Fruit fly (Drosophila melanogaster) whole organism, embryonic: ENCODE measurements around the gene CG2617.

Experiments used
- Abd-B ChIP-seq: fragments of 200-800 bp; sonication (Bioruptor generic); optimal IDR thresholded peaks from 2 replicates; lab custom pipeline; 2018; ENCODE audit warnings: missing biosample characterization, mild to moderate bottlenecking, missing genetic modification characterization, moderate library complexity
- Ada2b ChIP-seq: fragments of 200-800 bp; sonication (Bioruptor generic); IDR thresholded peaks from 2 replicates; pipeline ENCODE4 v1.3.6; 2022; ENCODE audit warnings: missing biosample characterization, missing genetic modification characterization
- Atf-2 ChIP-seq: fragments of 200-800 bp; sonication (Bioruptor generic); optimal IDR thresholded peaks from 2 replicates; lab custom pipeline; 2016; ENCODE audit warnings: missing biosample characterization, missing genetic modification characterization
- CG10565 ChIP-seq: fragments of 200-800 bp; sonication (Bioruptor generic); optimal IDR thresholded peaks from 3 replicates; lab custom pipeline; 2016; ENCODE audit warnings: missing biosample characterization, mild to moderate bottlenecking, missing genetic modification characterization
- CG10654 ChIP-seq: fragments of 200-800 bp; sonication (Bioruptor generic); optimal IDR thresholded peaks from 2 replicates; lab custom pipeline; 2016; ENCODE audit warnings: missing biosample characterization, missing genetic modification characterization
- CG10979 ChIP-seq: fragments of 200-800 bp; sonication (Bioruptor generic); optimal IDR thresholded peaks from 2 replicates; lab custom pipeline; 2018; ENCODE audit warnings: missing biosample characterization, mild to moderate bottlenecking, missing genetic modification characterization, moderate library complexity
- CG11085 ChIP-seq: fragments of 200-800 bp; sonication (Bioruptor generic); IDR thresholded peaks from 2 replicates; pipeline ENCODE4 v1.3.6; 2022; ENCODE audit warnings: missing biosample characterization, missing genetic modification characterization
- CG11695 ChIP-seq: fragments of 200-800 bp; sonication (Bioruptor generic); IDR thresholded peaks from 3 replicates; pipeline ENCODE4 v1.3.6; 2022; ENCODE audit warnings: missing biosample characterization, missing genetic modification characterization
- CG12219 ChIP-seq: fragments of 200-800 bp; sonication (Bioruptor generic); optimal IDR thresholded peaks from 3 replicates; lab custom pipeline; 2018; ENCODE audit warnings: missing biosample characterization, mild to moderate bottlenecking, missing genetic modification characterization
- CG12391 ChIP-seq: fragments of 200-800 bp; sonication (Bioruptor generic); optimal IDR thresholded peaks from 3 replicates; lab custom pipeline; 2018; ENCODE audit warnings: missing biosample characterization, mild to moderate bottlenecking, missing genetic modification characterization, moderate library complexity
- CG12942 ChIP-seq: fragments of 200-800 bp; sonication (Bioruptor generic); optimal IDR thresholded peaks from 3 replicates; lab custom pipeline; 2016; ENCODE audit warnings: missing biosample characterization, missing genetic modification characterization
- CG15601 ChIP-seq: fragments of 200-800 bp; sonication (Bioruptor generic); optimal IDR thresholded peaks from 3 replicates; lab custom pipeline; 2019; ENCODE audit warnings: missing biosample characterization, mild to moderate bottlenecking, missing genetic modification characterization, moderate library complexity
- CG16863 ChIP-seq: fragments of 200-800 bp; sonication (Bioruptor generic); optimal IDR thresholded peaks from 3 replicates; lab custom pipeline; 2016; ENCODE audit warnings: missing biosample characterization, missing genetic modification characterization
- CG2678 ChIP-seq: fragments of 200-800 bp; sonication (Bioruptor generic); optimal IDR thresholded peaks from 3 replicates; lab custom pipeline; 2019; ENCODE audit warnings: missing biosample characterization, mild to moderate bottlenecking, missing genetic modification characterization, moderate library complexity
- CG3847 ChIP-seq: fragments of 200-800 bp; sonication (Bioruptor generic); IDR thresholded peaks from 2 replicates; pipeline ENCODE4 v1.3.6; 2022; ENCODE audit warnings: missing biosample characterization, missing genetic modification characterization
- CG4360 ChIP-seq: fragments of 200-800 bp; sonication (Bioruptor generic); IDR thresholded peaks from 2 replicates; pipeline ENCODE4 v1.3.6; 2022; ENCODE audit warnings: missing biosample characterization, missing genetic modification characterization
- CG6272 ChIP-seq: fragments of 200-800 bp; sonication (Bioruptor generic); IDR thresholded peaks from 2 replicates; pipeline ENCODE4 v1.3.6; 2022; ENCODE audit warnings: missing biosample characterization, missing genetic modification characterization
- CG7372 ChIP-seq: fragments of 200-800 bp; sonication (Bioruptor generic); IDR thresholded peaks from 2 replicates; pipeline ENCODE4 v1.3.6; 2022; ENCODE audit warnings: missing biosample characterization, missing genetic modification characterization
- CG8359 ChIP-seq: fragments of 200-800 bp; sonication (Bioruptor generic); optimal IDR thresholded peaks from 2 replicates; lab custom pipeline; 2017; ENCODE audit warnings: missing biosample characterization, mild to moderate bottlenecking, missing genetic modification characterization, borderline replicate concordance
- CG9215 ChIP-seq: fragments of 200-800 bp; sonication (Bioruptor generic); IDR thresholded peaks from 2 replicates; pipeline ENCODE4 v1.3.6; 2022; ENCODE audit warnings: missing biosample characterization, missing genetic modification characterization
- CG9727 ChIP-seq: fragments of 200-800 bp; sonication (Bioruptor generic); optimal IDR thresholded peaks from 3 replicates; lab custom pipeline; 2017; ENCODE audit warnings: missing biosample characterization, mild to moderate bottlenecking, missing genetic modification characterization
- D19A ChIP-seq: fragments of 200-800 bp; optimal IDR thresholded peaks from 3 replicates; lab custom pipeline; 2019; ENCODE audit warnings: missing biosample characterization, mild to moderate bottlenecking, missing genetic modification characterization, moderate library complexity
- Drgx ChIP-seq: fragments of 200-800 bp; sonication (Bioruptor generic); IDR thresholded peaks from 2 replicates; pipeline ENCODE4 v1.3.6; 2022; ENCODE audit warnings: missing biosample characterization, missing genetic modification characterization
- ERR ChIP-seq: fragments of 200-800 bp; sonication (Bioruptor generic); optimal IDR thresholded peaks from 2 replicates; lab custom pipeline; 2016; ENCODE audit warnings: missing biosample characterization, missing genetic modification characterization
- HmgD ChIP-seq: fragments of 200-800 bp; sonication (Bioruptor generic); optimal IDR thresholded peaks from 3 replicates; lab custom pipeline; 2016; ENCODE audit warnings: missing biosample characterization, missing genetic modification characterization
- MTF-1 ChIP-seq: fragments of 200-800 bp; sonication (Bioruptor generic); optimal IDR thresholded peaks from 2 replicates; lab custom pipeline; 2018; ENCODE audit warnings: missing biosample characterization, mild to moderate bottlenecking, missing genetic modification characterization, borderline replicate concordance
- Med ChIP-seq: fragments of 200-800 bp; sonication (Bioruptor generic); peaks from one replicate; lab custom pipeline; 2016; ENCODE audit warnings: missing biosample characterization, missing genetic modification characterization, mild to moderate bottlenecking, inconsistent platforms, moderate library complexity
- Nf-YB ChIP-seq: fragments of 200-800 bp; sonication (Bioruptor generic); optimal IDR thresholded peaks from 3 replicates; lab custom pipeline; 2019; ENCODE audit warnings: missing biosample characterization, mild to moderate bottlenecking, missing genetic modification characterization, moderate library complexity
- Rfx ChIP-seq: fragments of 200-800 bp; sonication (Bioruptor generic); IDR thresholded peaks from 2 replicates; pipeline ENCODE4 v1.3.6; 2022; ENCODE audit warnings: missing biosample characterization, missing genetic modification characterization
- Six4 ChIP-seq: fragments of 200-800 bp; sonication (Bioruptor generic); optimal IDR thresholded peaks from 2 replicates; lab custom pipeline; 2016; ENCODE audit warnings: missing biosample characterization, missing genetic modification characterization
- Sox102F ChIP-seq: fragments of 200-800 bp; sonication (Bioruptor generic); optimal IDR thresholded peaks from 2 replicates; lab custom pipeline; 2018; ENCODE audit warnings: missing biosample characterization, mild to moderate bottlenecking, missing genetic modification characterization, moderate library complexity
- Sry-δ ChIP-seq: fragments of 200-800 bp; sonication (Bioruptor generic); optimal IDR thresholded peaks from 2 replicates; lab custom pipeline; 2016; ENCODE audit warnings: missing biosample characterization, missing genetic modification characterization
- Xrp1 ChIP-seq: fragments of 200-800 bp; sonication (Bioruptor generic); IDR thresholded peaks from 2 replicates; pipeline ENCODE4 v1.3.6; 2022; ENCODE audit warnings: missing biosample characterization, missing genetic modification characterization
- crc ChIP-seq: fragments of 200-800 bp; sonication (Bioruptor generic); optimal IDR thresholded peaks from 2 replicates; lab custom pipeline; 2016; ENCODE audit warnings: missing biosample characterization, missing genetic modification characterization
- dmrt99B ChIP-seq: fragments of 200-800 bp; sonication (Bioruptor generic); optimal IDR thresholded peaks from 2 replicates; lab custom pipeline; 2018; ENCODE audit warnings: missing biosample characterization, mild to moderate bottlenecking, missing genetic modification characterization, moderate library complexity
- esg ChIP-seq: fragments of 200-800 bp; sonication (Bioruptor generic); conservative IDR thresholded peaks from 2 replicates; pipeline ENCODE4 v1.3.6; 2022; ENCODE audit warnings: missing biosample characterization, missing genetic modification characterization
- gsb ChIP-seq: fragments of 200-800 bp; sonication (Bioruptor generic); IDR thresholded peaks from 2 replicates; pipeline ENCODE4 v1.3.6; 2022; ENCODE audit warnings: missing biosample characterization, missing genetic modification characterization
- h ChIP-seq: fragments of >200 bp; optimal IDR thresholded peaks from 2 replicates; lab custom pipeline; 2017
- kay ChIP-seq: fragments of 200-800 bp; sonication (Bioruptor generic); optimal IDR thresholded peaks from 2 replicates; lab custom pipeline; 2016; ENCODE audit warnings: missing biosample characterization, missing genetic modification characterization
- lbe ChIP-seq: fragments of 200-800 bp; sonication (Bioruptor generic); optimal IDR thresholded peaks from 2 replicates; lab custom pipeline; 2016; ENCODE audit warnings: missing biosample characterization, mild to moderate bottlenecking, missing genetic modification characterization
- nau ChIP-seq: fragments of 200-800 bp; sonication (Bioruptor generic); optimal IDR thresholded peaks from 3 replicates; lab custom pipeline; 2017; ENCODE audit warnings: missing biosample characterization, mild to moderate bottlenecking, missing genetic modification characterization, missing genetic modification reagents
- prd ChIP-seq, 3 experiments: fragments of >200 bp in 2 of 3; fragments of 200-800 bp in 1 of 3; sonication (Bioruptor generic) in 1 of 3; optimal IDR thresholded peaks in 2 of 3; IDR thresholded peaks in 1 of 3; 2 replicates in 2 of 3; 3 replicates in 1 of 3; pipeline versions ENCODE4 v1.3.6 to Lab custom; 2017 to 2022; ENCODE audit warnings: missing biosample characterization in 1 of 3, missing genetic modification characterization in 1 of 3
- pum ChIP-seq: fragments of 200-800 bp; sonication (Bioruptor generic); optimal IDR thresholded peaks from 2 replicates; lab custom pipeline; 2016; ENCODE audit warnings: missing biosample characterization, missing genetic modification characterization
- row ChIP-seq: fragments of 200-800 bp; sonication (Bioruptor generic); IDR thresholded peaks from 3 replicates; pipeline ENCODE4 v1.3.6; 2022; ENCODE audit warnings: missing biosample characterization, missing genetic modification characterization
- sens ChIP-seq: fragments of 200-800 bp; sonication (Bioruptor generic); peaks from one replicate; lab custom pipeline; 2016; ENCODE audit warnings: missing biosample characterization, missing genetic modification characterization
- sima ChIP-seq: fragments of 200-800 bp; sonication (Bioruptor generic); optimal IDR thresholded peaks from 2 replicates; lab custom pipeline; 2016; ENCODE audit warnings: missing biosample characterization, missing genetic modification characterization
- slbo ChIP-seq: fragments of 200-800 bp; sonication (Bioruptor generic); IDR thresholded peaks from 2 replicates; pipeline ENCODE4 v1.3.6; 2022; ENCODE audit warnings: missing biosample characterization, missing genetic modification characterization
- slou ChIP-seq: fragments of 200-800 bp; sonication (Bioruptor generic); optimal IDR thresholded peaks from 3 replicates; lab custom pipeline; 2016; ENCODE audit warnings: missing biosample characterization, missing genetic modification characterization
- unc-4 ChIP-seq: fragments of 200-800 bp; sonication (Bioruptor generic); IDR thresholded peaks from 2 replicates; pipeline ENCODE4 v1.3.6; 2022; ENCODE audit warnings: missing biosample characterization, missing genetic modification characterization; ENCODE audit not compliant: partially characterized antibody
- zfh2 ChIP-seq: fragments of 200-800 bp; sonication (Bioruptor generic); optimal IDR thresholded peaks from 2 replicates; lab custom pipeline; 2016; ENCODE audit warnings: missing biosample characterization, missing genetic modification characterization

Gene CG2617

dm6 chr2L:20656110-20656509 lies 26.1 kb upstream of the CG2617 start, which contains the start of the genes brun and CG2614 (continued):
- peak; percentile 46 for TF ChIP-seq Atf-2 (GFP tag; lab: Kevin White, UChicago)
- TF ChIP-seq zfh2 (GFP tag; lab: Kevin White, UChicago), result peak; percentile 84
- TF ChIP-seq unc-4 (GFP tag; lab: Robert Waterston, UW), result peak; percentile 91
- TF ChIP-seq CG10979 (tag; lab: Kevin White, UChicago), result peak; percentile 44
- peak; percentile 1 for TF ChIP-seq Six4
- peak; percentile 82 for TF ChIP-seq CG6272 (GFP tag; lab: Robert Waterston, UW)
- 0 out of 2 replicates have a peak, but pooled peaks have one; percentile 40 for TF ChIP-seq CG11085
- TF ChIP-seq CG12391 (tag; lab: Kevin White, UChicago), result peak; percentile 82

dm6 chr2L:20661071-20661470 lies 21.1 kb upstream of the CG2617 start:
- TF ChIP-seq crc (GFP tag; lab: Kevin White, UChicago) (no peak), CG12219 (GFP tag; lab: Kevin White, UChicago) (no peak), Ada2b (GFP tag; lab: Robert Waterston, UW) (0 out of 2 replicates have a peak, but pooled peaks have one; percentile 14), D19A (tag; lab: Kevin White, UChicago) (no peak), CG11695 (GFP tag; lab: Robert Waterston, UW) (no peak), MTF-1 (GFP tag; lab: Kevin White, UChicago) (no peak), CG4360 (GFP tag; lab: Robert Waterston, UW) (no peak), CG15601 (tag; lab: Kevin White, UChicago) (no peak), esg (GFP tag; lab: Robert Waterston, UW) (no peak), CG2678 (tag; lab: Kevin White, UChicago) (no peak), prd (optimal IDR thresholded peaks at IDR 0.05; lab: Kevin White, UChicago) (no peak), prd (GFP tag; IDR thresholded peaks at IDR 0.05; lab: Robert Waterston, UW) (peak; percentile 24; the same call in 1 of the 3 replicates), Abd-B (no peak), CG3847 (no peak), sima (GFP tag; lab: Kevin White, UChicago) (no peak), CG7372 (GFP tag; lab: Robert Waterston, UW) (no peak), h (lab: Kevin White, UChicago) (no peak), CG10654 (GFP tag; lab: Kevin White, UChicago) (no peak), Rfx (GFP tag; lab: Robert Waterston, UW) (peak; percentile 25; the same call in 1 of the 2 replicates), CG9727 (GFP tag; lab: Kevin White, UChicago) (no peak), slbo (0 out of 2 replicates have a peak, but pooled peaks have one; percentile 37), Sry-δ (GFP tag; lab: Kevin White, UChicago) (no peak), Drgx (GFP tag; lab: Robert Waterston, UW) (0 out of 2 replicates have a peak, but pooled peaks have one; percentile 12), HmgD (GFP tag; lab: Kevin White, UChicago) (no peak), CG12942 (GFP tag; lab: Kevin White, UChicago) (no peak), nau (GFP tag; lab: Kevin White, UChicago) (no peak), kay (GFP tag; lab: Kevin White, UChicago) (no peak), Med (GFP tag; lab: Kevin White, UChicago) (peak; percentile 55), slou (no peak), sens (GFP tag; lab: Kevin White, UChicago) (peak; percentile 72), CG8359 (GFP tag; lab: Kevin White, UChicago) (no peak), Xrp1 (GFP tag; lab: Robert Waterston, UW) (peak; percentile 19; the same call in 1 of the 2 replicates), CG9215 (GFP tag; lab: Robert Waterston, UW) (no peak), dmrt99B (tag; lab: Kevin White, UChicago) (no peak), Sox102F (no peak), row (peak; percentile 23; the same call in 1 of the 3 replicates), pum (GFP tag; lab: Kevin White, UChicago) (no peak), CG16863 (GFP tag; lab: Kevin White, UChicago) (no peak), gsb (GFP tag; lab: Robert Waterston, UW) (no peak), Nf-YB (GFP tag; lab: Kevin White, UChicago) (no peak), lbe (GFP tag; lab: Kevin White, UChicago) (no peak), ERR (no peak), CG10565 (no peak)
